Comparison of ENCODE assay signal across 4 fruit fly cellular contexts in genomic region chrX:15804790-15805189, dm6.
A peak's percentile ranks its signal among the peaks of the same experiment; 100 is the strongest.
TF ChIP-seq lines count a peak whose summit lies in the region.

No protein-coding gene starts in this region.

- TF ChIP-seq CTCF in whole organism, embryonic (GFP tag; optimal IDR thresholded peaks at IDR 0.05; lab: Kevin White, UChicago): no peak

TF ChIP-seq in whole organism, adult, 20 proteins besides CTCF, POLR2A, EP300 and RAD21:
- TF ChIP-seq CG33017 (tag; optimal IDR thresholded peaks at IDR 0.05; lab: Kevin White, UChicago): no peak
- no peak for TF ChIP-seq CG5204 (GFP tag; optimal IDR thresholded peaks at IDR 0.05; lab: Kevin White, UChicago)
- no peak for TF ChIP-seq Clk (GFP tag; optimal IDR thresholded peaks at IDR 0.05; lab: Kevin White, UChicago)
- peak; percentile 19 for TF ChIP-seq CG14711 (tag; optimal IDR thresholded peaks at IDR 0.05; lab: Kevin White, UChicago)
- TF ChIP-seq bab1 (GFP tag; optimal IDR thresholded peaks at IDR 0.05; lab: Kevin White, UChicago): no peak

TF ChIP-seq in whole organism, embryonic, 481 proteins besides CTCF, POLR2A, EP300 and RAD21:
- TF ChIP-seq Oli (tag; optimal IDR thresholded peaks at IDR 0.05; lab: Kevin White, UChicago) (no peak), CG1024 (GFP tag; IDR thresholded peaks at IDR 0.05; lab: Robert Waterston, UW) (no peak), CG2678 (tag; optimal IDR thresholded peaks at IDR 0.05; lab: Kevin White, UChicago) (peak; percentile 10), CG7271 (tag; optimal IDR thresholded peaks at IDR 0.05; lab: Kevin White, UChicago) (no peak), HHEX (GFP tag; optimal IDR thresholded peaks at IDR 0.05; lab: Kevin White, UChicago) (no peak), CG6175 (GFP tag; IDR thresholded peaks at IDR 0.05; lab: Robert Waterston, UW) (no peak), CG6765 (GFP tag; optimal IDR thresholded peaks at IDR 0.05; lab: Kevin White, UChicago) (peak; percentile 9), eyg (GFP tag; optimal IDR thresholded peaks at IDR 0.05; lab: Kevin White, UChicago) (no peak), row (GFP tag; IDR thresholded peaks at IDR 0.05; lab: Robert Waterston, UW) (0 out of 3 replicates have a peak, but pooled peaks have one; percentile 8), CG11504 (tag; optimal IDR thresholded peaks at IDR 0.05; lab: Kevin White, UChicago) (peak; percentile 8), Atf-2 (GFP tag; optimal IDR thresholded peaks at IDR 0.05; lab: Kevin White, UChicago) (no peak), Neu2 (GFP tag; optimal IDR thresholded peaks at IDR 0.05; lab: Kevin White, UChicago; ENCODE audit: borderline replicate concordance) (no peak), CG12071 (GFP tag; optimal IDR thresholded peaks at IDR 0.05; lab: Kevin White, UChicago) (no peak), Hr39 (optimal IDR thresholded peaks at IDR 0.05; lab: Kevin White, UChicago) (no peak), CG3407 (GFP tag; optimal IDR thresholded peaks at IDR 0.05; lab: Kevin White, UChicago) (no peak), CG11398 (GFP tag; optimal IDR thresholded peaks at IDR 0.05; lab: Kevin White, UChicago) (no peak), Drgx (GFP tag; IDR thresholded peaks at IDR 0.05; lab: Robert Waterston, UW) (0 out of 2 replicates have a peak, but pooled peaks have one; percentile 20)

TF ChIP-seq in whole organism, prepupa, 60 proteins besides CTCF, POLR2A, EP300 and RAD21 (continues in another document):
- TF ChIP-seq topi (GFP tag; optimal IDR thresholded peaks at IDR 0.05; lab: Kevin White, UChicago) (no peak), CG10669 (GFP tag; optimal IDR thresholded peaks at IDR 0.05; lab: Kevin White, UChicago) (peak; percentile 24), CG10631 (GFP tag; optimal IDR thresholded peaks at IDR 0.05; lab: Kevin White, UChicago) (peak; percentile 36), CG9139 (GFP tag; optimal IDR thresholded peaks at IDR 0.05; lab: Kevin White, UChicago) (no peak), salr (GFP tag; optimal IDR thresholded peaks at IDR 0.05; lab: Kevin White, UChicago) (no peak), Blimp-1 (GFP tag; optimal IDR thresholded peaks at IDR 0.05; lab: Kevin White, UChicago) (no peak), CG32006 (GFP tag; optimal IDR thresholded peaks at IDR 0.05; lab: Kevin White, UChicago) (peak; percentile 39), Ets21C (GFP tag; optimal IDR thresholded peaks at IDR 0.05; lab: Kevin White, UChicago) (no peak), CG11902 (GFP tag; optimal IDR thresholded peaks at IDR 0.05; lab: Kevin White, UChicago) (no peak), Hr38 (GFP tag; optimal IDR thresholded peaks at IDR 0.05; lab: Kevin White, UChicago) (no peak), CG34406 (GFP tag; optimal IDR thresholded peaks at IDR 0.05; lab: Kevin White, UChicago) (peak; percentile 21), CG6276 (GFP tag; optimal IDR thresholded peaks at IDR 0.05; lab: Kevin White, UChicago) (peak; percentile 13), Met (GFP tag; optimal IDR thresholded peaks at IDR 0.05; lab: Kevin White, UChicago) (no peak), CG8119 (GFP tag; IDR thresholded peaks at IDR 0.05; lab: Robert Waterston, UW) (0 out of 3 replicates have a peak, but pooled peaks have one; percentile 38), dsx (GFP tag; optimal IDR thresholded peaks at IDR 0.05; lab: Kevin White, UChicago; ENCODE audit: poor library complexity, severe bottlenecking) (no peak), CG8632 (GFP tag; optimal IDR thresholded peaks at IDR 0.05; lab: Kevin White, UChicago) (peak; percentile 26), Eip93F (GFP tag; optimal IDR thresholded peaks at IDR 0.05; lab: Kevin White, UChicago) (no peak), CG8319 (GFP tag; optimal IDR thresholded peaks at IDR 0.05; lab: Kevin White, UChicago) (no peak), esn (GFP tag; optimal IDR thresholded peaks at IDR 0.05; lab: Kevin White, UChicago) (no peak), spab (GFP tag; optimal IDR thresholded peaks at IDR 0.05; lab: Kevin White, UChicago) (no peak), Sox102F (GFP tag; optimal IDR thresholded peaks at IDR 0.05; lab: Kevin White, UChicago) (no peak), lz (GFP tag; optimal IDR thresholded peaks at IDR 0.05; lab: Kevin White, UChicago) (peak; percentile 1), svp (GFP tag; lab: Kevin White, UChicago) (peak; percentile 57), Eip75B (GFP tag; optimal IDR thresholded peaks at IDR 0.05; lab: Kevin White, UChicago) (no peak), CG6163 (GFP tag; IDR thresholded peaks at IDR 0.05; lab: Robert Waterston, UW) (0 out of 3 replicates have a peak, but pooled peaks have one; percentile 46), CG1621 (tag; optimal IDR thresholded peaks at IDR 0.05; lab: Kevin White, UChicago) (peak; percentile 26), pdm3 (GFP tag; optimal IDR thresholded peaks at IDR 0.05; lab: Kevin White, UChicago) (peak; percentile 23), CG15336 (GFP tag; IDR thresholded peaks at IDR 0.05; lab: Robert Waterston, UW) (peak; percentile 60), CG16779 (tag; optimal IDR thresholded peaks at IDR 0.05; lab: Kevin White, UChicago) (no peak), Hr4 (GFP tag; optimal IDR thresholded peaks at IDR 0.05; lab: Kevin White, UChicago) (no peak), Ets96B (tag; optimal IDR thresholded peaks at IDR 0.05; lab: Kevin White, UChicago) (peak; percentile 19), CG6854 (GFP tag; optimal IDR thresholded peaks at IDR 0.05; lab: Kevin White, UChicago) (no peak), CG6808 (GFP tag; optimal IDR thresholded peaks at IDR 0.05; lab: Kevin White, UChicago) (no peak), Lpt (GFP tag; optimal IDR thresholded peaks at IDR 0.05; lab: Kevin White, UChicago) (no peak), acj6 (GFP tag; optimal IDR thresholded peaks at IDR 0.05; lab: Kevin White, UChicago) (no peak), Eip78C (GFP tag; lab: Kevin White, UChicago) (peak; percentile 60), net (GFP tag; optimal IDR thresholded peaks at IDR 0.05; lab: Kevin White, UChicago) (no peak)

TF ChIP-seq in whole organism, pupa, 21 proteins besides CTCF, POLR2A, EP300 and RAD21:
- no peak for TF ChIP-seq CG32121 (GFP tag; IDR thresholded peaks at IDR 0.05; lab: Robert Waterston, UW)
- TF ChIP-seq rn (GFP tag; IDR thresholded peaks at IDR 0.05; lab: Robert Waterston, UW): no peak
- peak; percentile 18 for TF ChIP-seq CG9948 (tag; optimal IDR thresholded peaks at IDR 0.05; lab: Kevin White, UChicago)
- no peak for TF ChIP-seq CG10348 (GFP tag; IDR thresholded peaks at IDR 0.05; lab: Robert Waterston, UW)
- no peak for TF ChIP-seq Pif1B (GFP tag; optimal IDR thresholded peaks at IDR 0.05; lab: Kevin White, UChicago)
- TF ChIP-seq CG14655 (GFP tag; optimal IDR thresholded peaks at IDR 0.05; lab: Kevin White, UChicago): peak; percentile 48
- peak; percentile 3 for TF ChIP-seq Pif1A (GFP tag; optimal IDR thresholded peaks at IDR 0.05; lab: Kevin White, UChicago)
- 0 out of 3 replicates have a peak, but pooled peaks have one; percentile 47 for TF ChIP-seq fd96Ca (GFP tag; IDR thresholded peaks at IDR 0.05; lab: Robert Waterston, UW)
- TF ChIP-seq CG12605 (GFP tag; IDR thresholded peaks at IDR 0.05; lab: Robert Waterston, UW): 0 out of 2 replicates have a peak, but pooled peaks have one; percentile 18
- peak; percentile 38; the same call in 1 of the 2 replicates for TF ChIP-seq Ets98B (GFP tag; IDR thresholded peaks at IDR 0.05; lab: Robert Waterston, UW)
- peak; percentile 65; the same call in 1 of the 3 replicates for TF ChIP-seq CG4496 (GFP tag; IDR thresholded peaks at IDR 0.05; lab: Robert Waterston, UW)
- peak; percentile 18 for TF ChIP-seq CG8301 (tag; optimal IDR thresholded peaks at IDR 0.05; lab: Kevin White, UChicago)
- TF ChIP-seq CG8159 (tag; optimal IDR thresholded peaks at IDR 0.05; lab: Kevin White, UChicago): peak; percentile 26
- peak; percentile 17 for TF ChIP-seq CG15710 (tag; optimal IDR thresholded peaks at IDR 0.05; lab: Kevin White, UChicago)
- peak; percentile 22 for TF ChIP-seq CG17806 (tag; optimal IDR thresholded peaks at IDR 0.05; lab: Kevin White, UChicago)
